Fruit fly (Drosophila melanogaster): Measurements from ENCODE around the gene CG4955.
A peak's percentile ranks its signal among the peaks of the same experiment; 100 is the strongest.

Gene CG4955

dm6 chrX:17111274-17111673 lies 30.0 kb downstream of the CG4955 start:
- TF ChIP-seq CG7045 (GFP tag; optimal IDR thresholded peaks at IDR 0.05), result no peak
- TF ChIP-seq CG14711 (tag; optimal IDR thresholded peaks at IDR 0.05), result no peak
- no peak for TF ChIP-seq Crg-1 (GFP tag; optimal IDR thresholded peaks at IDR 0.05)
- TF ChIP-seq Clk (GFP tag; optimal IDR thresholded peaks at IDR 0.05), result no peak
- TF ChIP-seq CG11617 (GFP tag; optimal IDR thresholded peaks at IDR 0.05), result no peak
- no peak for TF ChIP-seq Hr96 (GFP tag; optimal IDR thresholded peaks at IDR 0.05)

dm6 chrX:17111958-17112953 lies 31.0 kb downstream of the CG4955 start:
- no peak for TF ChIP-seq Clk (GFP tag; optimal IDR thresholded peaks at IDR 0.05)
- peak; percentile 7 for TF ChIP-seq kay (GFP tag; ENCODE audit: borderline replicate concordance)
- no peak for TF ChIP-seq CG33017 (tag; optimal IDR thresholded peaks at IDR 0.05)
- no peak for TF ChIP-seq Crg-1 (GFP tag; optimal IDR thresholded peaks at IDR 0.05)
- TF ChIP-seq CG5204 (GFP tag; optimal IDR thresholded peaks at IDR 0.05), result no peak
- TF ChIP-seq CG11617 (GFP tag; optimal IDR thresholded peaks at IDR 0.05), result no peak
- TF ChIP-seq cic (GFP tag; optimal IDR thresholded peaks at IDR 0.05), result no peak
- TF ChIP-seq CG7101 (tag; optimal IDR thresholded peaks at IDR 0.05), result no peak

dm6 chrX:17113324-17113723 lies 32.1 kb downstream of the CG4955 start:
- TF ChIP-seq tj (GFP tag; optimal IDR thresholded peaks at IDR 0.05), result peak; percentile 21
- no peak for TF ChIP-seq CG1620 (GFP tag; optimal IDR thresholded peaks at IDR 0.05)
- no peak for TF ChIP-seq Hr96 (GFP tag; optimal IDR thresholded peaks at IDR 0.05)
- TF ChIP-seq bab1 (GFP tag; optimal IDR thresholded peaks at IDR 0.05), result peak; percentile 50
- peak; percentile 48 for TF ChIP-seq CG7101 (tag; optimal IDR thresholded peaks at IDR 0.05)
- no peak for TF ChIP-seq Clk (GFP tag; optimal IDR thresholded peaks at IDR 0.05)
- TF ChIP-seq CG7045 (GFP tag; optimal IDR thresholded peaks at IDR 0.05), result no peak
- TF ChIP-seq toe (GFP tag; optimal IDR thresholded peaks at IDR 0.05), result no peak
- no peak for TF ChIP-seq ovo (GFP tag; optimal IDR thresholded peaks at IDR 0.05)
- TF ChIP-seq CG11617 (GFP tag; optimal IDR thresholded peaks at IDR 0.05), result peak; percentile 62
- TF ChIP-seq CG33017 (tag; optimal IDR thresholded peaks at IDR 0.05), result peak; percentile 15
- no peak for TF ChIP-seq Crg-1 (GFP tag; optimal IDR thresholded peaks at IDR 0.05)
- peak; percentile 39 for TF ChIP-seq CG14711 (tag; optimal IDR thresholded peaks at IDR 0.05)

dm6 chrX:17121600-17121999 lies 40.4 kb downstream of the CG4955 start:
- TF ChIP-seq Crg-1 (GFP tag; optimal IDR thresholded peaks at IDR 0.05), result no peak
- TF ChIP-seq kay (GFP tag; ENCODE audit: borderline replicate concordance), result no peak
- no peak for TF ChIP-seq CG7101 (tag; optimal IDR thresholded peaks at IDR 0.05)
- no peak for TF ChIP-seq CG11617 (GFP tag; optimal IDR thresholded peaks at IDR 0.05)
- TF ChIP-seq CG14711 (tag; optimal IDR thresholded peaks at IDR 0.05), result peak; percentile 11
- no peak for TF ChIP-seq CG7045 (GFP tag; optimal IDR thresholded peaks at IDR 0.05)
- TF ChIP-seq Hr96 (GFP tag; optimal IDR thresholded peaks at IDR 0.05), result no peak
- no peak for TF ChIP-seq CG1620 (GFP tag; optimal IDR thresholded peaks at IDR 0.05)
- no peak for TF ChIP-seq Mnt (GFP tag; optimal IDR thresholded peaks at IDR 0.05)
- TF ChIP-seq CG33017 (tag; optimal IDR thresholded peaks at IDR 0.05), result no peak
- TF ChIP-seq pad (GFP tag; optimal IDR thresholded peaks at IDR 0.05), result peak; percentile 28
- no peak for TF ChIP-seq CG5204 (GFP tag; optimal IDR thresholded peaks at IDR 0.05)
- no peak for TF ChIP-seq toe (GFP tag; optimal IDR thresholded peaks at IDR 0.05)

- TF ChIP-seq pad (GFP tag; optimal IDR thresholded peaks at IDR 0.05), result no peak
- TF ChIP-seq CG33017 (tag; optimal IDR thresholded peaks at IDR 0.05), result no peak
- TF ChIP-seq CG14711 (tag; optimal IDR thresholded peaks at IDR 0.05), result no peak
- no peak for TF ChIP-seq CG1620 (GFP tag; optimal IDR thresholded peaks at IDR 0.05)
- no peak for TF ChIP-seq CG7045 (GFP tag; optimal IDR thresholded peaks at IDR 0.05)
- TF ChIP-seq Mnt (GFP tag; optimal IDR thresholded peaks at IDR 0.05), result no peak
Measured at dm6 chrX:17122425-17123094, 41.3 kb downstream of the CG4955 start.

- TF ChIP-seq CG12768 (GFP tag; optimal IDR thresholded peaks at IDR 0.05) (no peak), toe (GFP tag; optimal IDR thresholded peaks at IDR 0.05) (no peak), Mnt (GFP tag; optimal IDR thresholded peaks at IDR 0.05) (no peak), cic (GFP tag; optimal IDR thresholded peaks at IDR 0.05) (no peak), CG5204 (GFP tag; optimal IDR thresholded peaks at IDR 0.05) (no peak), Hr96 (GFP tag; optimal IDR thresholded peaks at IDR 0.05) (no peak), pad (GFP tag; optimal IDR thresholded peaks at IDR 0.05) (no peak), ovo (GFP tag; optimal IDR thresholded peaks at IDR 0.05) (no peak), CG11617 (GFP tag; optimal IDR thresholded peaks at IDR 0.05) (no peak), CG7045 (GFP tag; optimal IDR thresholded peaks at IDR 0.05) (no peak), CG14711 (tag; optimal IDR thresholded peaks at IDR 0.05) (no peak), kay (GFP tag; ENCODE audit: borderline replicate concordance) (no peak), Crg-1 (GFP tag; optimal IDR thresholded peaks at IDR 0.05) (no peak), Clk (GFP tag; optimal IDR thresholded peaks at IDR 0.05) (no peak), CG33017 (tag; optimal IDR thresholded peaks at IDR 0.05) (no peak), cnc (optimal IDR thresholded peaks at IDR 0.05) (no peak), tj (GFP tag; optimal IDR thresholded peaks at IDR 0.05) (no peak), bab1 (GFP tag; optimal IDR thresholded peaks at IDR 0.05) (no peak), CG1620 (GFP tag; optimal IDR thresholded peaks at IDR 0.05) (no peak), CG7101 (tag; optimal IDR thresholded peaks at IDR 0.05) (no peak)
Measured at dm6 chrX:17123545-17124203, 42.4 kb downstream of the CG4955 start.
